Worm (Caenorhabditis elegans): Measurements from ENCODE around the gene K04A8.1.

ce11 chrV:6522879-6523497 lies 43.1 kb upstream of the K04A8.1 start:
- TF ChIP-seq W03F9.2 (tag; optimal IDR thresholded peaks at IDR 0.05) (no peak), dao-5 (tag; optimal IDR thresholded peaks at IDR 0.05) (no peak), him-1 (tag; optimal IDR thresholded peaks at IDR 0.05) (no peak)

Data from whole organism, L4/young adult.